Worm (Caenorhabditis elegans) whole organism, L2 larva: ENCODE results near the gene BE10.1.

Experiments
- Y55F3AM.14 ChIP-seq: fragments of 200-800 bp; sonication (Bioruptor generic); optimal IDR thresholded peaks from 2 replicates; lab custom pipeline; 2018; ENCODE audit warnings: mild to moderate bottlenecking, missing genetic modification characterization, missing compliant biosample characterization
- egl-27 ChIP-seq: sonication (generic microtip); optimal IDR thresholded peaks from 3 replicates; lab custom pipeline; 2017; ENCODE audit warnings: missing biosample characterization, missing genetic modification reagents, missing genetic modification characterization
- elt-3 ChIP-seq: sonication (generic microtip); optimal IDR thresholded peaks from 2 replicates; lab custom pipeline; 2017; ENCODE audit warnings: missing biosample characterization, missing genetic modification characterization
- lin-39 ChIP-seq: fragments of 150-350 bp; optimal IDR thresholded peaks from 2 replicates; lab custom pipeline; 2014; ENCODE audit warnings: missing biosample characterization, missing genetic modification reagents, missing genetic modification characterization
- zag-1 ChIP-seq: fragments of 150-350 bp; optimal IDR thresholded peaks from 2 replicates; lab custom pipeline; 2014; ENCODE audit warnings: missing biosample characterization, missing genetic modification characterization

DNA sequence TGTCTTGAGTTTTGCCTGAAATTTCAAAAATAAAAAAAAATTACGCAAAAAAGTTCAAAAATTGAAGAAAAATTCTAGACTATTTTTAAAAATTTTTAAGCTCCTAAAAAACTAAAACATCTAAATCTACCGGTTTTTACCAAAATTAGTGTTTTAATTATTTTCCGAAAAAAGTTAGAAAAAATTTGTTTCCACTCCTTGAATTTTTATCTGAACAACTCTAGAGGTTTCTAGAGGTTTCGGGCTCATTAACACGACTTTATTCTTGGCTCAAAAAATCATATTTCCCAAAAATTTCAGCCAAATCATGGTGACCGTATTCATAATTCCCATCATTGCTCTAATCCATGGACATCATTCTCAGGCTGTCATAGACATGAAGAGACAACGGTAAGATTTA, 4.5 kb downstream of the BE10.1 start, which contains the start of gene lgc-37:
- TF ChIP-seq egl-27 (tag; lab: Kevin White, UChicago) (no peak), zag-1 (tag; lab: Kevin White, UChicago) (no peak), elt-3 (tag; lab: Kevin White, UChicago) (no peak), Y55F3AM.14 (GFP tag; lab: Kevin White, UChicago) (no peak), lin-39 (tag; lab: Kevin White, UChicago) (no peak)
